Fruit fly (Drosophila melanogaster) whole organism, larva: ENCODE measurements around the gene Sgs3.

ENCODE experiments used
- noc ChIP-seq: fragments of 200-800 bp; sonication (Bioruptor generic); optimal IDR thresholded peaks from 3 replicates; lab custom pipeline; 2019; ENCODE audit warnings: missing biosample characterization, mild to moderate bottlenecking, missing genetic modification characterization, moderate library complexity

Sgs3 gene

DNA sequence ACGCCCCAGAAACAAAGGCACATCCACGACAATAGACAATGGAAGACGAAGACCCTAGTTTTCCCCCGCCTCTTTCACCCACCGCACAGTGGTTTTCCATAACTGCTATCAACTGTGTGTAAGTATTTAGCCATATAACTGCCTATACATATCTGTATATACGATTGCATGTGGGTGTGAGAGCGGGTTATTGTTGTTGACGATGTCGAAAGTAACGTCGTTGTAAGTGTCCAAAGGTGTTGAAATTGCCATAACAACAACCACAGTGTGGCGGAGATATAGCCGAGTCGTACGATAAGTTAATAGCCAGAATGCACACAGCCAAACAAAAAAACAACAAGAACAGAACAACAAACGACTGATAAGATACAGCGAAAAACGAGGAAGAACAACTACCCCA is 19.3 kb downstream of the Sgs3 start:
- no peak for TF ChIP-seq noc (tag; lab: Kevin White, UChicago)

DNA sequence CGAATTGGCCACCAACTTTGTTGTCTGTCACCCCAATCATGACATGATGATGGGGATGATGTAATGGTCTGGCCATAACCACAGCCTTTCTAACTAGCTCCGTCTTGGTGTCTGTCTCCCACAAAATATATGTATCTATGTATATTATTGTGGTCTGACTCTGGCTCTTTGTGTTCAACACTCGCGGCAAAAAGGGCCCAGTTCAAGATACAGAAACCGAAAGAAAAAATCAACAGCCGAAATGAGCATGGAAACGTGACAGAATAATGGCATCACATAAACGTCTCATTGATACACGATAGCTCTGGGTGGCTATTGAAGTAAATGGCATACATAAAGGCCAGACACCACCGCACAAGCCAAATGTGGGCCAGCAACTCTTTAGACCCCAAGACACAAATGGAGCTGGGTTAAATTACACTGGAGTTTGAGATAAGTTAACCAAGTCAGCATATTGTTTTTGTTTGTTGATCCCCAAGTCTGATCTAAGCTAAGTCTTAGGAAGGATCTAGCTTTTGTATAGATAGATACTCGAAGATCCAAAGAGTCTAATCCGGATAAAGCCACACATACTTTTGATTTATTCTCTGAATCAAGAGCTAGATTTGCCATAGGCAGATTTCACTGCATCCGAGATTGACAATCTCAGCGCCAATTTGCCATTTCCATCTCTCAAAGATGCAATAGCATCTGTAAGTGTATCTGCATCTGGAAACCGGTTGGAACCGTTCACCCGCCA is 20.1 kb downstream of the Sgs3 start:
- TF ChIP-seq noc (tag; lab: Kevin White, UChicago) = no peak

DNA sequence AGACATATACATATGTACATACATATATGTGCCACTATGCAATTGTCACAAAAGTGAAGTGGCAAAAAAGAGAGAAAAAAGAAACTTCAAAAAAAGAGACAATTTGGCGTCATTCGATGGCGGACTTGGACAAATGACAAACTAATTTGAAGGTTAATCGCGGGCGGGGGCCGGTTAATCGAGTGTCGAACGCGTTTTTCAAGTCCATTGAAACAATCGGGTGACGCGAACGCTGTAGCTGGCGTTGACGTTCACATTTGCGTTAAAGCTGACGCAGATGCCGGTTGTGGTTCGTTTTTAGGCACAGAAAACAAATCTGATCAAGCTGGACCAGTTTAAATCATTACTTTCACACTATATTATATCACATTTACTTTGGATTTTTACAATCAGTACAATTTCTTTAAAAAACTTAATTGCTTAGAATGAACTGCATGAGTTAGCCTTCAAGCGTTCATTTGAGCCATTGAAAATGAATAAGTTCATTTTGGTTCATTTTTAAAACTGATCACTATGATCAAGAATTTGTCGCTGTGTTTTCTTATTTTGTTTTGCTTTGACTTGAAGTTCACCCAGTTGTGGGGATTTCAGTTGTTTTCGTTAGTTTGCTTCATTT is 21.8 kb downstream of the Sgs3 start:
- TF ChIP-seq noc (tag; lab: Kevin White, UChicago) = peak; percentile 62

- TF ChIP-seq noc (tag; lab: Kevin White, UChicago) = peak; percentile 73
Observed at dm6 chr3L:11534391-11535246, 22.6 kb downstream of the Sgs3 start.

- no peak for TF ChIP-seq noc (tag; lab: Kevin White, UChicago)
Observed at dm6 chr3L:11536132-11536531, 24.1 kb downstream of the Sgs3 start.

dm6 chr3L:11536767-11537419 is 24.9 kb downstream of the Sgs3 start:
- no peak for TF ChIP-seq noc (tag; lab: Kevin White, UChicago)

DNA sequence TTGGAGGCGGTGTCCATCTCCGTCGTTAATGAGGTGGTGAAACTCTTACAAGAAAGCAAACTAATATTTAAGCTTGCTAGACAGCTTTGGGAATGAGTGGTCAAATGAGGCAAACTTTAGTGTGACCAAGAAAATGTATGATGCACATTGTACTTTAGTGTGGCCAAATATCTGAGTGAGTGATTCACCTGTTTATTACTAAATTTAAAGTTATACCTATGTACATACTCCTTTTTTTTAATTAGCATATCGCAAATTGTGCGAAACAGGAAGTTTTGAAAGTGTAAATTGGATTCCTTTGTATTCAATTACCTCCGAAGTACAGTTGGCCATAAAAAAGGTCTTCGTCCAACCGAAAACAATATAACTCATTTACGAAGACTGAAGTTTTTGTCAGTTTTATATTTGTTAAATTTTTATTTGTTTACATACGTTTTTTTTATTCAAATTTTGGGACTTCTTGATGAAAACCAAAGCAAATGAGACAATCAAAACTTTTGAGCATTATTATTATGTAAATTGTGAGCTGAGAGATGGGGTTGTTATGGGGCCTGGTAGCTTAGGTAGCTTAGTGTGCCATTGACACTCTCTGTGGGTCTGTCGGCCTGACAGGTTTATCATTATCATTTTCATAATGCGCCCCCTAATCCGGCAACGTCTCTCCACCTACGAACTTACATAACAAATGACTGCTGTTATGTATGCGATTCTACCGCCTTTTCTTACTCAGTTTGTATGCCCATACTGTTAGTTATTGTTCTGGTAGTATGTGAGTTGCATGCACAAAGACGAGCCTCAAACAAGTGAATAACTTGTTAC is 27.7 kb downstream of the Sgs3 start:
- TF ChIP-seq noc (tag; lab: Kevin White, UChicago) = no peak

DNA sequence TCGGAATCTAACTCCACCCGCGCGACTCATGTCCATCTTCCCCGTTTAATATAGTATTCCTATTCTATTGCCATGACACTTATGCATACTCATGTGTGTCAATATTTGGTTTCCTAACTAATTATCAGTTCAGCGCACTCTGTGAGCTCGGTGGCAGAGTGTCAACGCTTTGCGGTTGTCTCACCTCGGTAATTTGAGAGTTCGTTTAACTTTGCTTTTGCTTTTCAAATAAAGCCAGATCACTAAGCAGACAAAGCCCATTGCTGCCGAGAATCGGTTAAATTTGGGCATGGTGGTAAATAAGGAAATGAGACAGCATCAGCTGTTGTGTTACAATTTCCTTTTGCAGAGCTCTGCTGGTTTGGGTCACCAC is 28.3 kb downstream of the Sgs3 start:
- TF ChIP-seq noc (tag; lab: Kevin White, UChicago) = no peak

DNA sequence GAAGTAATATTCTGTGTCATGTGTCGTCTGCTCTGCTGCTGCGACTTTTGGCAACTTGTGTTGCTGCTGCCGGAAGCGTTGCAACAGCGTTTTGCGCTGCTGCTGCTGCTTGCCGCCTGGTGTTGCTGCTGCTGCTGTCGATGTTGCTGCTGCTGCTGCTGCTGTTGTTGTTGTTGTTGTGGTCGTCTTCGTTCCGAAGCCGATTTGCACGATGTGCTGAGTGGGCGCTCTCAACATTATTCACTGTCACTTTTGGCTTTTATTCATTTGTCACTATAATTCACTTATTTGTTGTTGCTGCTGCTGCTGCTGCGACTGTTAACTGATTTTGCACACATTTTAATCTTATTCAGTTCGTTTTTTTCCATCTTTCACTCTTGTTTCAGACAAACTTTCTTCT is 30.4 kb downstream of the Sgs3 start:
- no peak for TF ChIP-seq noc (tag; lab: Kevin White, UChicago)

- peak; percentile 50 for TF ChIP-seq noc (tag; lab: Kevin White, UChicago)
Observed at dm6 chr3L:11542948-11543347, 30.9 kb downstream of the Sgs3 start.

DNA sequence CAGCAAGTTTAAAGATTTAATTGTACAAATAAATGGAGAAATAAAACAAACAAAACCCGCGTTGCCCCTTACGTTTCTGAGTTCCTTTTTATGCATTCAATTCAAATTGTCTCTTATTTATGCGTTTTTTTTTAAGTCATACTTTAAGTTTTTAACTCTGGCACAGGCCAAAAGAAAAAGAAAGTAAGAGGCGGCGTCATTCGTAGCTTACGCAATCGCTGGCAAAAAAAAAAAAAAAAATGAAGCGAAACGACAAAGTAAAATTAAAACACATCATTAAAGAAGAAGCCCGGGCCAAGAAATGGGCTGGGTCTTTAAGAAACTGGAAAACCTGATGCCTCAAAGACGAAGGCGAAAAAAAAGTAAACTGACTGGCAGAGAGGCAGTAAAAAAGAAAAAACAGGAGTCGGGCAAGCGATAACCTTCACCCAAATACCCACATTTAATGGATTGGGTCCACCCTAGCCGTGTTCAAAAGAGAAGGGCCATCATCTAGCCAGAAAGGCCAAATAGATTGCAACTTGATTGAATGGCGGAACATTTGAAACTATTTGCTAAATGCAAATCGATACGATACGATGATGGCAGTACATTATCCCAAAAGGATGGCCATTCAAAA is 31.8 kb downstream of the Sgs3 start:
- TF ChIP-seq noc (tag; lab: Kevin White, UChicago) = no peak

dm6 chr3L:11547302-11547994 is 35.4 kb downstream of the Sgs3 start:
- no peak for TF ChIP-seq noc (tag; lab: Kevin White, UChicago)

DNA sequence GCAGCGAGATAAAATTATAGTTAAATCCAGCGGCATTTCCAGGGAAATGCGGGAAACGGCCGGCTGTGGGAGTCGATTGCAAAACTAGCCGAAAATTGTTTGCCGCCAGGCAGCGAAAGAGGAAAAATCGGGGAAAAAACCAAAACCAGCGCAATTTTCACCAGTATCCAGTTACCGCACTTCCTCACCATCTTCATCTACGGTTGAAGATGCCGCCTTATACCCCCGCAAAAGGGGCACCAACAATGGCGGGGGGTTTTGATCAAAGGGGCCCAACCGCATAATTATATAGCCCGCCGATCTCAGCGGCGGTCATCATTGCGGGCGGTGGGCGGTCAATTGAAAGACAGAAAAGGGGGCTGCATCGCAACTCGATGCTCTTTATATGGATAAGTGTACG is 36.0 kb downstream of the Sgs3 start:
- TF ChIP-seq noc (tag; lab: Kevin White, UChicago) = no peak

DNA sequence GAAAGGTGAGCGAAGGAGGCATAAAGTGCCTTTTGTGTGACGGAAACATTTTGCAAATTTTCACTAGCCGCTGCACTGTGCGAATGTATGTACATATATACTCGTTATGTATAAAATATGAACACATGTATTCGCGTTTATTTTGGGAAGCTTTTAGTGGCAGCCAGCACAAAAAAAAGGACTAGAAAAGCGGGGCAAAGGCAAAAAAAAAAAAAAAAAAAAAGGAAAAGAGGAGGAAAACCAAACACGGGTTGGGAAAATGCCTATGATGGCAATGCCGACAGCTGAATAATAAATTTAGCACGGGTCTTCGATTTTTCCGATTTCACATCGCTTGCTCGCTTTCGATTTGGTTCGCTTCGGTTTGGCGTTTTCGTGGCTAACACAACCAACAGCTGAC is 37.4 kb downstream of the Sgs3 start:
- no peak for TF ChIP-seq noc (tag; lab: Kevin White, UChicago)
